ENCODE assay signal across 1 fruit fly cellular context in genomic region chr2L:1428290-1428689, dm6.
A peak's percentile ranks its signal among the peaks of the same experiment; 100 is the strongest.
TF ChIP-seq lines count a peak whose summit lies in the region.

Gene CG43401, plus strand, starts transcription at chr2L:1428474.

TF ChIP-seq in whole organism, embryonic, 481 proteins besides CTCF, POLR2A, EP300 and RAD21 (continued from another document and continues in another):
- TF ChIP-seq CG8924 (tag; optimal IDR thresholded peaks at IDR 0.05; lab: Kevin White, UChicago), result peak; percentile 62
- peak; percentile 42; the same call in 1 of the 2 replicates for TF ChIP-seq Nf-YA (GFP tag; IDR thresholded peaks at IDR 0.05; lab: Robert Waterston, UW)
- TF ChIP-seq TFAM (GFP tag; optimal IDR thresholded peaks at IDR 0.05; lab: Kevin White, UChicago), result no peak
- TF ChIP-seq CG6791 (GFP tag; IDR thresholded peaks at IDR 0.05; lab: Robert Waterston, UW; ENCODE audit: partially characterized antibody), result no peak
- no peak for TF ChIP-seq HmgD (GFP tag; optimal IDR thresholded peaks at IDR 0.05; lab: Kevin White, UChicago)
- peak in 1 of 2 experiments; percentile 23 for TF ChIP-seq Pdp1 (GFP tag; optimal IDR thresholded peaks at IDR 0.05; lab: Kevin White, UChicago)
- no peak for TF ChIP-seq CG10147 (GFP tag; optimal IDR thresholded peaks at IDR 0.05; lab: Kevin White, UChicago)
- no peak for TF ChIP-seq CG12071 (GFP tag; optimal IDR thresholded peaks at IDR 0.05; lab: Kevin White, UChicago)
- no peak for TF ChIP-seq Dref (GFP tag; IDR thresholded peaks at IDR 0.05; lab: Robert Waterston, UW)
- TF ChIP-seq Sin3A (optimal IDR thresholded peaks at IDR 0.05; lab: Kevin White, UChicago), result no peak
- no peak for TF ChIP-seq Max (GFP tag; optimal IDR thresholded peaks at IDR 0.05; lab: Kevin White, UChicago)
- no peak for TF ChIP-seq Lpt (GFP tag; optimal IDR thresholded peaks at IDR 0.05; lab: Kevin White, UChicago)
- TF ChIP-seq sim (GFP tag; IDR thresholded peaks at IDR 0.05; lab: Robert Waterston, UW), result no peak
- no peak for TF ChIP-seq run (tag; optimal IDR thresholded peaks at IDR 0.05; lab: Kevin White, UChicago)
- no peak for TF ChIP-seq aop (GFP tag; IDR thresholded peaks at IDR 0.05; lab: Robert Waterston, UW)
- TF ChIP-seq lab (GFP tag; optimal IDR thresholded peaks at IDR 0.05; lab: Kevin White, UChicago), result peak; percentile 47
- TF ChIP-seq Sox100B (GFP tag; optimal IDR thresholded peaks at IDR 0.05; lab: Kevin White, UChicago), result peak; percentile 68
- no peak for TF ChIP-seq CG4360 (GFP tag; IDR thresholded peaks at IDR 0.05; lab: Robert Waterston, UW)
- peak; percentile 39 for TF ChIP-seq CoRest (tag; optimal IDR thresholded peaks at IDR 0.05; lab: Kevin White, UChicago)
- TF ChIP-seq pnt (GFP tag; optimal IDR thresholded peaks at IDR 0.05; lab: Kevin White, UChicago), result peak; percentile 1
- TF ChIP-seq ems (GFP tag; optimal IDR thresholded peaks at IDR 0.05; lab: Kevin White, UChicago), result no peak
- peak; percentile 39 for TF ChIP-seq CG18599 (GFP tag; optimal IDR thresholded peaks at IDR 0.05; lab: Kevin White, UChicago)
- TF ChIP-seq grau (tag; optimal IDR thresholded peaks at IDR 0.05; lab: Kevin White, UChicago), result peak; percentile 47
- peak; percentile 71 for TF ChIP-seq ara (GFP tag; IDR thresholded peaks at IDR 0.05; lab: Robert Waterston, UW)
- no peak for TF ChIP-seq CG1024 (GFP tag; IDR thresholded peaks at IDR 0.05; lab: Robert Waterston, UW)
- TF ChIP-seq CG7745 (tag; optimal IDR thresholded peaks at IDR 0.05; lab: Kevin White, UChicago), result no peak
- peak; percentile 45 for TF ChIP-seq CG16863 (GFP tag; optimal IDR thresholded peaks at IDR 0.05; lab: Kevin White, UChicago)
- 0 out of 2 replicates have a peak, but pooled peaks have one; percentile 23 for TF ChIP-seq CG14667 (GFP tag; IDR thresholded peaks at IDR 0.05; lab: Robert Waterston, UW)
- TF ChIP-seq Optix (GFP tag; IDR thresholded peaks at IDR 0.05; lab: Robert Waterston, UW), result 0 out of 3 replicates have a peak, but pooled peaks have one; percentile 40
- TF ChIP-seq stwl (tag; optimal IDR thresholded peaks at IDR 0.05; lab: Kevin White, UChicago), result no peak
- TF ChIP-seq nerfin-2 (GFP tag; IDR thresholded peaks at IDR 0.05; lab: Robert Waterston, UW; ENCODE audit: partially characterized antibody), result no peak
- no peak for TF ChIP-seq CG10274 (GFP tag; optimal IDR thresholded peaks at IDR 0.05; lab: Kevin White, UChicago)
- no peak for TF ChIP-seq CG5180 (GFP tag; optimal IDR thresholded peaks at IDR 0.05; lab: Kevin White, UChicago)
- TF ChIP-seq Atf-2 (GFP tag; optimal IDR thresholded peaks at IDR 0.05; lab: Kevin White, UChicago), result no peak
- TF ChIP-seq gsb (GFP tag; IDR thresholded peaks at IDR 0.05; lab: Robert Waterston, UW), result no peak
- TF ChIP-seq Nf-YC (tag; optimal IDR thresholded peaks at IDR 0.05; lab: Kevin White, UChicago), result no peak
- no peak for TF ChIP-seq Nf-YB (GFP tag; optimal IDR thresholded peaks at IDR 0.05; lab: Kevin White, UChicago)
- peak; percentile 55 for TF ChIP-seq nmo (GFP tag; optimal IDR thresholded peaks at IDR 0.05; lab: Kevin White, UChicago)
- no peak for TF ChIP-seq CG7786 (GFP tag; optimal IDR thresholded peaks at IDR 0.05; lab: Kevin White, UChicago)
- no peak for TF ChIP-seq disco-r (GFP tag; optimal IDR thresholded peaks at IDR 0.05; lab: Kevin White, UChicago)
- no peak for TF ChIP-seq CG31388 (GFP tag; optimal IDR thresholded peaks at IDR 0.05; lab: Kevin White, UChicago)
- no peak for TF ChIP-seq Poxn (GFP tag; IDR thresholded peaks at IDR 0.05; lab: Robert Waterston, UW)
- TF ChIP-seq hb (GFP tag; IDR thresholded peaks at IDR 0.05; lab: Robert Waterston, UW; ENCODE audit: partially characterized antibody), result no peak
- no peak for TF ChIP-seq shn (GFP tag; optimal IDR thresholded peaks at IDR 0.05; lab: Kevin White, UChicago)
- no peak for TF ChIP-seq gro (GFP tag; optimal IDR thresholded peaks at IDR 0.05; lab: Kevin White, UChicago)
- TF ChIP-seq tna (GFP tag; IDR thresholded peaks at IDR 0.05; lab: Robert Waterston, UW; ENCODE audit: partially characterized antibody), result no peak
- TF ChIP-seq pho (GFP tag; optimal IDR thresholded peaks at IDR 0.05; lab: Kevin White, UChicago), result no peak
- peak; percentile 26; the same call in 1 of the 2 replicates for TF ChIP-seq sens-2 (GFP tag; IDR thresholded peaks at IDR 0.05; lab: Robert Waterston, UW)
- no peak for TF ChIP-seq Hand (GFP tag; optimal IDR thresholded peaks at IDR 0.05; lab: Kevin White, UChicago)
- TF ChIP-seq CG1233 (GFP tag; optimal IDR thresholded peaks at IDR 0.05; lab: Kevin White, UChicago), result no peak
- peak; percentile 41 for TF ChIP-seq CG10654 (GFP tag; optimal IDR thresholded peaks at IDR 0.05; lab: Kevin White, UChicago)
- TF ChIP-seq CrebB (tag; optimal IDR thresholded peaks at IDR 0.05; lab: Kevin White, UChicago), result no peak
- no peak for TF ChIP-seq HLHmδ (GFP tag; optimal IDR thresholded peaks at IDR 0.05; lab: Kevin White, UChicago)
- no peak for TF ChIP-seq hbn (GFP tag; IDR thresholded peaks at IDR 0.05; lab: Robert Waterston, UW; ENCODE audit: partially characterized antibody)
- no peak for TF ChIP-seq ash1 (GFP tag; optimal IDR thresholded peaks at IDR 0.05; lab: Kevin White, UChicago)
- TF ChIP-seq Ada2b (GFP tag; IDR thresholded peaks at IDR 0.05; lab: Robert Waterston, UW), result peak; percentile 83
- TF ChIP-seq dimm (GFP tag; IDR thresholded peaks at IDR 0.05; lab: Robert Waterston, UW), result 0 out of 2 replicates have a peak, but pooled peaks have one; percentile 7
- TF ChIP-seq Eip74EF (GFP tag; optimal IDR thresholded peaks at IDR 0.05; lab: Kevin White, UChicago), result no peak
- no peak for TF ChIP-seq CG6683 (GFP tag; optimal IDR thresholded peaks at IDR 0.05; lab: Kevin White, UChicago)
- TF ChIP-seq CG17612 (GFP tag; IDR thresholded peaks at IDR 0.05; lab: Robert Waterston, UW), result 0 out of 2 replicates have a peak, but pooled peaks have one; percentile 13
- peak; percentile 50 for TF ChIP-seq Ssrp (tag; optimal IDR thresholded peaks at IDR 0.05; lab: Kevin White, UChicago)
- no peak for TF ChIP-seq trh (GFP tag; optimal IDR thresholded peaks at IDR 0.05; lab: Kevin White, UChicago)
- peak; percentile 22 for TF ChIP-seq Hr3 (GFP tag; optimal IDR thresholded peaks at IDR 0.05; lab: Kevin White, UChicago)
- TF ChIP-seq CG32767 (GFP tag; IDR thresholded peaks at IDR 0.05; lab: Robert Waterston, UW), result peak; percentile 66
- no peak for TF ChIP-seq Antp (GFP tag; optimal IDR thresholded peaks at IDR 0.05; lab: Kevin White, UChicago)
- peak; percentile 65 for TF ChIP-seq ap (GFP tag; IDR thresholded peaks at IDR 0.05; lab: Robert Waterston, UW)
- TF ChIP-seq bcd (GFP tag; optimal IDR thresholded peaks at IDR 0.05; lab: Kevin White, UChicago), result peak; percentile 3
- TF ChIP-seq CG10959 (GFP tag; IDR thresholded peaks at IDR 0.05; lab: Robert Waterston, UW), result no peak
- TF ChIP-seq abd-A (tag; optimal IDR thresholded peaks at IDR 0.05; lab: Kevin White, UChicago), result no peak
- TF ChIP-seq slbo (GFP tag; IDR thresholded peaks at IDR 0.05; lab: Robert Waterston, UW), result peak; percentile 67
- no peak for TF ChIP-seq h (optimal IDR thresholded peaks at IDR 0.05; lab: Kevin White, UChicago)
- TF ChIP-seq luna (GFP tag; optimal IDR thresholded peaks at IDR 0.05; lab: Kevin White, UChicago), result no peak
- TF ChIP-seq CG18764 (GFP tag; optimal IDR thresholded peaks at IDR 0.05; lab: Kevin White, UChicago), result peak; percentile 30
- TF ChIP-seq CG13287 (GFP tag; IDR thresholded peaks at IDR 0.05; lab: Robert Waterston, UW; ENCODE audit: partially characterized antibody), result no peak
- TF ChIP-seq lov (optimal IDR thresholded peaks at IDR 0.05; lab: Kevin White, UChicago), result no peak
- TF ChIP-seq lov (GFP tag; IDR thresholded peaks at IDR 0.05; lab: Robert Waterston, UW), result no peak
- TF ChIP-seq CG9817 (tag; optimal IDR thresholded peaks at IDR 0.05; lab: Kevin White, UChicago), result peak; percentile 15
- TF ChIP-seq CG8359 (GFP tag; optimal IDR thresholded peaks at IDR 0.05; lab: Kevin White, UChicago; ENCODE audit: borderline replicate concordance), result no peak
- TF ChIP-seq tgo (GFP tag; IDR thresholded peaks at IDR 0.05; lab: Robert Waterston, UW), result peak; percentile 73
- no peak for TF ChIP-seq rib (GFP tag; IDR thresholded peaks at IDR 0.05; lab: Robert Waterston, UW)
- peak; percentile 76 for TF ChIP-seq esg (GFP tag; conservative IDR thresholded peaks at IDR 0.05; lab: Robert Waterston, UW)
- peak; percentile 59; the same call in 1 of the 2 replicates for TF ChIP-seq CG14014 (GFP tag; IDR thresholded peaks at IDR 0.05; lab: Robert Waterston, UW)
- peak; percentile 22 for TF ChIP-seq fd3F (GFP tag; optimal IDR thresholded peaks at IDR 0.05; lab: Kevin White, UChicago)
- no peak for TF ChIP-seq zfh2 (GFP tag; optimal IDR thresholded peaks at IDR 0.05; lab: Kevin White, UChicago)
- TF ChIP-seq chif (GFP tag; optimal IDR thresholded peaks at IDR 0.05; lab: Kevin White, UChicago), result peak; percentile 27 to 59
- peak; percentile 71 for TF ChIP-seq Xrp1 (GFP tag; IDR thresholded peaks at IDR 0.05; lab: Robert Waterston, UW)
- no peak for TF ChIP-seq CG12104 (GFP tag; optimal IDR thresholded peaks at IDR 0.05; lab: Kevin White, UChicago)
- TF ChIP-seq pzg (GFP tag; optimal IDR thresholded peaks at IDR 0.05; lab: Kevin White, UChicago), result no peak
- no peak for TF ChIP-seq grn (GFP tag; optimal IDR thresholded peaks at IDR 0.05; lab: Kevin White, UChicago)
- no peak for TF ChIP-seq Fer2 (tag; optimal IDR thresholded peaks at IDR 0.05; lab: Kevin White, UChicago)
- no peak for TF ChIP-seq CG13894 (tag; optimal IDR thresholded peaks at IDR 0.05; lab: Kevin White, UChicago)
- peak; percentile 52 for TF ChIP-seq CG13424 (tag; optimal IDR thresholded peaks at IDR 0.05; lab: Kevin White, UChicago)
- peak; percentile 65 for TF ChIP-seq Xbp1 (GFP tag; optimal IDR thresholded peaks at IDR 0.05; lab: Kevin White, UChicago)
- peak; percentile 28 for TF ChIP-seq Hmr (GFP tag; optimal IDR thresholded peaks at IDR 0.05; lab: Kevin White, UChicago)
- TF ChIP-seq seq (GFP tag; IDR thresholded peaks at IDR 0.05; lab: Robert Waterston, UW), result 0 out of 2 replicates have a peak, but pooled peaks have one; percentile 35
- TF ChIP-seq CG15073 (GFP tag; optimal IDR thresholded peaks at IDR 0.05; lab: Kevin White, UChicago), result peak; percentile 4
- TF ChIP-seq Trl (optimal IDR thresholded peaks at IDR 0.05; lab: Kevin White, UChicago), result no peak
- TF ChIP-seq Trl (GFP tag; optimal IDR thresholded peaks at IDR 0.05; lab: Kevin White, UChicago), result no peak
- TF ChIP-seq Mes4 (GFP tag; optimal IDR thresholded peaks at IDR 0.05; lab: Kevin White, UChicago), result no peak
- TF ChIP-seq CG18476 (GFP tag; optimal IDR thresholded peaks at IDR 0.05; lab: Kevin White, UChicago), result peak; percentile 9
- no peak for TF ChIP-seq Sry-β (GFP tag; optimal IDR thresholded peaks at IDR 0.05; lab: Kevin White, UChicago)
- TF ChIP-seq H15 (GFP tag; IDR thresholded peaks at IDR 0.05; lab: Robert Waterston, UW), result peak; percentile 69; the same call in 2 of the 3 replicates
- TF ChIP-seq CG2678 (tag; optimal IDR thresholded peaks at IDR 0.05; lab: Kevin White, UChicago), result peak; percentile 51
- TF ChIP-seq CG10366 (GFP tag; IDR thresholded peaks at IDR 0.05; lab: Robert Waterston, UW), result peak; percentile 57
- TF ChIP-seq CG8944 (GFP tag; optimal IDR thresholded peaks at IDR 0.05; lab: Kevin White, UChicago), result no peak
- TF ChIP-seq MBD-R2 (GFP tag; IDR thresholded peaks at IDR 0.05; lab: Robert Waterston, UW), result no peak
- TF ChIP-seq PHDP (tag; optimal IDR thresholded peaks at IDR 0.05; lab: Kevin White, UChicago), result peak; percentile 77
- peak; percentile 23 for TF ChIP-seq lilli (GFP tag; optimal IDR thresholded peaks at IDR 0.05; lab: Kevin White, UChicago)
- TF ChIP-seq Ptx1 (GFP tag; IDR thresholded peaks at IDR 0.05; lab: Robert Waterston, UW), result peak; percentile 81
- peak; percentile 53 for TF ChIP-seq phol (tag; optimal IDR thresholded peaks at IDR 0.05; lab: Kevin White, UChicago)
- TF ChIP-seq ase (GFP tag; IDR thresholded peaks at IDR 0.05; lab: Robert Waterston, UW), result 0 out of 3 replicates have a peak, but pooled peaks have one; percentile 53
- no peak for TF ChIP-seq Sry-δ (GFP tag; optimal IDR thresholded peaks at IDR 0.05; lab: Kevin White, UChicago)
- peak; percentile 86 for TF ChIP-seq gem (tag; optimal IDR thresholded peaks at IDR 0.05; lab: Kevin White, UChicago)
- TF ChIP-seq CG14441 (GFP tag; IDR thresholded peaks at IDR 0.05; lab: Robert Waterston, UW), result peak; percentile 60
- no peak for TF ChIP-seq CG2129 (GFP tag; IDR thresholded peaks at IDR 0.05; lab: Robert Waterston, UW; ENCODE audit: partially characterized antibody)
- peak; percentile 65 for TF ChIP-seq B-H1 (GFP tag; IDR thresholded peaks at IDR 0.05; lab: Robert Waterston, UW)
- peak; percentile 57 for TF ChIP-seq wor (GFP tag; IDR thresholded peaks at IDR 0.05; lab: Robert Waterston, UW)
- TF ChIP-seq CG15269 (tag; optimal IDR thresholded peaks at IDR 0.05; lab: Kevin White, UChicago), result peak; percentile 76
- TF ChIP-seq CHES-1-like (GFP tag; optimal IDR thresholded peaks at IDR 0.05; lab: Kevin White, UChicago), result peak; percentile 48
- no peak for TF ChIP-seq gcm2 (GFP tag; optimal IDR thresholded peaks at IDR 0.05; lab: Kevin White, UChicago)
- TF ChIP-seq CG13123 (GFP tag; optimal IDR thresholded peaks at IDR 0.05; lab: Kevin White, UChicago), result no peak
- peak; percentile 43 for TF ChIP-seq CG18262 (tag; optimal IDR thresholded peaks at IDR 0.05; lab: Kevin White, UChicago)
- TF ChIP-seq sisA (GFP tag; IDR thresholded peaks at IDR 0.05; lab: Robert Waterston, UW), result peak; percentile 74
- TF ChIP-seq CG4424 (GFP tag; optimal IDR thresholded peaks at IDR 0.05; lab: Kevin White, UChicago), result peak; percentile 45
- peak; percentile 75 for TF ChIP-seq CG12391 (tag; optimal IDR thresholded peaks at IDR 0.05; lab: Kevin White, UChicago)
- peak; percentile 11 for TF ChIP-seq eyg (GFP tag; optimal IDR thresholded peaks at IDR 0.05; lab: Kevin White, UChicago)
- no peak for TF ChIP-seq br (optimal IDR thresholded peaks at IDR 0.05; lab: Kevin White, UChicago)
- no peak for TF ChIP-seq CG10431 (GFP tag; optimal IDR thresholded peaks at IDR 0.05; lab: Kevin White, UChicago)
- no peak for TF ChIP-seq NC2β (GFP tag; optimal IDR thresholded peaks at IDR 0.05; lab: Kevin White, UChicago)
- TF ChIP-seq chn (GFP tag; optimal IDR thresholded peaks at IDR 0.05; lab: Kevin White, UChicago), result peak; percentile 32
- no peak; the same call in 1 of the 2 replicates for TF ChIP-seq E2f2 (GFP tag; IDR thresholded peaks at IDR 0.05; lab: Robert Waterston, UW)
- 0 out of 3 replicates have a peak, but pooled peaks have one; percentile 39 for TF ChIP-seq Mrtf (GFP tag; IDR thresholded peaks at IDR 0.05; lab: Robert Waterston, UW)
- TF ChIP-seq stc (GFP tag; IDR thresholded peaks at IDR 0.05; lab: Robert Waterston, UW), result peak; percentile 58; the same call in 1 of the 2 replicates
